Fruit fly (Drosophila melanogaster): ENCODE measurements around the gene Rsbp15.

dm6 chr3R:12194911-12195310, 27.3 kb upstream of the Rsbp15 start, which contains the start of the genes eIF3d2 and CG43450:
- no peak for TF ChIP-seq CG8478 (optimal IDR thresholded peaks at IDR 0.05)
- TF ChIP-seq psq (optimal IDR thresholded peaks at IDR 0.05), result no peak
- TF ChIP-seq pan (optimal IDR thresholded peaks at IDR 0.05), result no peak
